Worm (Caenorhabditis elegans) whole organism, early embryonic: ENCODE results near the gene wht-4.

Experiments used
- F13C5.2 ChIP-seq: sonication (generic microtip); optimal IDR thresholded peaks from 2 replicates; lab custom pipeline; 2017; ENCODE audit warnings: mild to moderate bottlenecking, missing genetic modification characterization, inconsistent platforms, missing compliant biosample characterization
- aly-1 ChIP-seq: sonication (generic microtip); optimal IDR thresholded peaks from 2 replicates; lab custom pipeline; 2016; ENCODE audit warnings: missing genetic modification characterization, missing compliant biosample characterization
- ama-1 ChIP-seq: fragments of 150-350 bp; optimal IDR thresholded peaks from 2 replicates; lab custom pipeline; 2014
- ceh-36 ChIP-seq: sonication (generic microtip); optimal IDR thresholded peaks from 2 replicates; lab custom pipeline; 2016; ENCODE audit warnings: missing genetic modification characterization, inconsistent platforms, missing compliant biosample characterization
- flt-1 ChIP-seq: fragments of 200-800 bp; sonication (Bioruptor generic); IDR thresholded peaks from 2 replicates; pipeline ENCODE4 v1.3.6; 2022; ENCODE audit warnings: missing genetic modification characterization, missing compliant biosample characterization
- hmbx-1 ChIP-seq: sonication (generic microtip); optimal IDR thresholded peaks from 2 replicates; lab custom pipeline; 2016; ENCODE audit warnings: mild to moderate bottlenecking, missing genetic modification characterization, missing compliant biosample characterization
- hmg-4 ChIP-seq: fragments of 200-800 bp; sonication (Bioruptor generic); optimal IDR thresholded peaks from 2 replicates; lab custom pipeline; 2018; ENCODE audit warnings: mild to moderate bottlenecking, missing genetic modification characterization, missing compliant biosample characterization
- hnd-1 ChIP-seq: sonication (generic microtip); optimal IDR thresholded peaks from 2 replicates; lab custom pipeline; 2016; ENCODE audit warnings: missing genetic modification characterization, missing compliant biosample characterization
- scrt-1 ChIP-seq: fragments of 200-800 bp; sonication (Bioruptor generic); IDR thresholded peaks from 2 replicates; pipeline ENCODE4 v1.3.6; 2022; ENCODE audit warnings: missing genetic modification characterization, missing compliant biosample characterization
- sea-1 ChIP-seq: fragments of 200-800 bp; sonication (Bioruptor generic); conservative IDR thresholded peaks from 2 replicates; pipeline ENCODE4 v1.3.6; 2022; ENCODE audit warnings: missing genetic modification characterization, missing compliant biosample characterization
- tbx-11 ChIP-seq: fragments of 200-800 bp; sonication (Bioruptor generic); IDR thresholded peaks from 2 replicates; pipeline ENCODE4 v1.3.6; 2022; ENCODE audit warnings: missing genetic modification characterization, missing compliant biosample characterization
- tbx-37 ChIP-seq: fragments of 200-800 bp; sonication (Bioruptor generic); conservative IDR thresholded peaks from 2 replicates; pipeline ENCODE4 v1.3.6; 2022; ENCODE audit warnings: missing genetic modification reagents, missing genetic modification characterization, missing compliant biosample characterization

ce11 chrII:3318839-3319238 is 40.1 kb downstream of the wht-4 start:
- no peak for TF ChIP-seq aly-1 (tag; lab: Kevin White, UChicago)
- TF ChIP-seq flt-1 = no peak
- TF ChIP-seq ama-1 (lab: Kevin White, UChicago) = no peak
- TF ChIP-seq sea-1 (GFP tag; lab: Robert Waterston, UW) = no peak
- TF ChIP-seq ceh-36 = no peak
- TF ChIP-seq hmbx-1 (tag; lab: Kevin White, UChicago) = no peak
- no peak for TF ChIP-seq F13C5.2
- TF ChIP-seq scrt-1 (GFP tag; lab: Robert Waterston, UW) = no peak
- TF ChIP-seq hmg-4 (GFP tag; lab: Kevin White, UChicago) = no peak
- no peak for TF ChIP-seq tbx-37
- TF ChIP-seq tbx-11 (GFP tag; lab: Robert Waterston, UW) = no peak
- no peak for TF ChIP-seq hnd-1 (tag; lab: Kevin White, UChicago)
